Fruit fly (Drosophila melanogaster) whole organism, adult: ENCODE results near the gene CG12746.
A peak's percentile ranks its signal among the peaks of the same experiment; 100 is the strongest.

ENCODE experiments used
- CG12768 ChIP-seq: fragments of 200-800 bp; sonication (Bioruptor generic); optimal IDR thresholded peaks from 2 replicates; lab custom pipeline; 2017; ENCODE audit warnings: missing biosample characterization, missing genetic modification characterization, mild to moderate bottlenecking, moderate library complexity, missing genetic modification reagents
- CG33017 ChIP-seq: fragments of 200-800 bp; sonication (Bioruptor generic); optimal IDR thresholded peaks from 2 replicates; lab custom pipeline; 2018; ENCODE audit warnings: missing biosample characterization, mild to moderate bottlenecking, missing genetic modification characterization, moderate library complexity
- CG7045 ChIP-seq: fragments of 200-800 bp; sonication (Bioruptor generic); optimal IDR thresholded peaks from 2 replicates; lab custom pipeline; 2017; ENCODE audit warnings: missing biosample characterization, mild to moderate bottlenecking, missing genetic modification characterization
- Crg-1 ChIP-seq: fragments of 200-800 bp; sonication (Bioruptor generic); optimal IDR thresholded peaks from 2 replicates; lab custom pipeline; 2016; ENCODE audit warnings: missing biosample characterization, missing genetic modification characterization
- Hr96 ChIP-seq: fragments of 200-800 bp; sonication (Bioruptor generic); optimal IDR thresholded peaks from 2 replicates; lab custom pipeline; 2016; ENCODE audit warnings: missing biosample characterization, missing genetic modification characterization
- cic ChIP-seq: fragments of 200-800 bp; sonication (Bioruptor generic); optimal IDR thresholded peaks from 2 replicates; lab custom pipeline; 2017; ENCODE audit warnings: missing biosample characterization, mild to moderate bottlenecking, missing genetic modification characterization, moderate library complexity
- kay ChIP-seq: fragments of 200-800 bp; sonication (Bioruptor generic); peaks from one replicate; lab custom pipeline; 2016; ENCODE audit warnings: missing biosample characterization, missing genetic modification characterization, borderline replicate concordance
- toe ChIP-seq: fragments of 200-800 bp; sonication (Bioruptor generic); optimal IDR thresholded peaks from 2 replicates; lab custom pipeline; 2016; ENCODE audit warnings: missing biosample characterization, missing genetic modification characterization

DNA sequence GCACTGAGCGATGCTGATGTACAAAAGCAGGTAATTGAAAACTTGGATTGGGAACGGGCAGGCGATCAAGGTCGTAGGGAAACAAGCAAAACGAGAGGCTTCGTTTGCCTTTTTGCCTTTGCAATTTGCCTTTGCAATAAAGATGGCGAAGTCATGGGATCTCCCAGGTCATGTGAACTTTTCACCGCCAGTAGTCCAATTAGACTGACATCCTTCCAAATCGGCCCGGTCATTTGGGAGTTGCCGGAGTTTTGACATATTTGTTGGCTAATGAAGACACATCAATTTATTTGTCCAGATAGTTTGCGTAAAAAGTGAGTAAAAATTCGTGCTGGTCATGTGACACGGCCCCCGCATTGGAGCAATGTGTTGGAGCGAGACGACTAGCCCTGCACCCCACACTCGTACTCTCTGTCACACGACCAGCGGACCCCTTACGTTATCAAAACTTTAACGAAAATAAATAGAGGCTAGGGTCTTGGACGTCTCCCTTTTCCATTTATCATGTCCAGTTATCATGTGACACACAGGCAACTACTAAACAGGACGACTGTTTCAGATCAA is 27.4 kb downstream of the CG12746 start:
- TF ChIP-seq cic (GFP tag; lab: Kevin White, UChicago) (peak; percentile 67), Crg-1 (GFP tag; lab: Kevin White, UChicago) (no peak), CG33017 (tag; lab: Kevin White, UChicago) (no peak), toe (GFP tag; lab: Kevin White, UChicago) (no peak), Hr96 (GFP tag; lab: Kevin White, UChicago) (no peak), CG7045 (no peak), CG12768 (GFP tag; lab: Kevin White, UChicago) (peak; percentile 41), kay (GFP tag; lab: Kevin White, UChicago) (no peak)
